Worm (Caenorhabditis elegans): ENCODE data around the gene gcsh-1.
"Not testable (repeated sequence)": the region's sequence is repeated elsewhere in the genome, so short reads cannot be mapped to it uniquely, and the experiment has no call there.

The gcsh-1 gene

DNA sequence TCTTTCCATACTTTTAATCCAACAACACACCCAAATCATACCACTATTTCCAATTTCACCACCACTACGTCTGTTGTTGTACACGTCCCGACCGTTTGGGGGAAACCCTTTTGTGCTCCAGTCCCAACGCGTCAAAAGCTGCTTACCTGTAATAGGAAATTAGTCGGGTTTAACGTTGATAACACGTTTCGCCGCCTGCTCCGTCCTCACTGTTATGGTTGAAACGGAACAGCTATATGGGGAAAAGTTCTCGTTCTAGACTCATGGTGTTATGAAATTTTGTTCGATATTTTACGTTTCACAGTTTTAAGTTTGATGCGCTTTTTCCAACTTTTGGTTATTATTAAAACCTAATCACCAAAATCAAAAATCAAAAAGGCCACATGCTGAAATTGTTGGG, 21.0 kb upstream of the gcsh-1 start:
- no peak for TF ChIP-seq unc-62 (GFP tag; optimal IDR thresholded peaks at IDR 0.05)
- no peak for TF ChIP-seq mep-1 (tag; optimal IDR thresholded peaks at IDR 0.05)
- TF ChIP-seq lin-32 (GFP tag; optimal IDR thresholded peaks at IDR 0.05) = no peak
- TF ChIP-seq lin-13 (tag; optimal IDR thresholded peaks at IDR 0.05) = no peak
- no peak for TF ChIP-seq hlh-1 (tag; optimal IDR thresholded peaks at IDR 0.05)

DNA sequence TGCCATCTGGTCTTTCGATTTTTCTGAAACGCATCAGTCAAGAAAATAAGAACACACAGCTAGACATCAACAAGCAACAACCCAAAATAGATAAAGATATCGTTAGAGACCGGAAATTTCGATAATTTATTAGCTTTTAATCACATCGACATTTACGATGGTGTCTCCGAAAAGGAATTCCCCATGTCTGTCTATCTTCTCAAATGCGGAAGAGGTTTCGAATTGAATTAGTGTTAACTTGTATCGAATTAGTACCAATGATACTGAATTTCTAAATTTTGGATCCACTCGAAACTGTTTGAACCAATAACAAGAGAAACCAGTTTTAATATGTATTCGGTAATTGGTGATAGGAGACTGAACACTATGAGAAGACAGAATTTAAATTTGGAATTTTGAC, 19.7 kb upstream of the gcsh-1 start:
- TF ChIP-seq elt-1 (tag; optimal IDR thresholded peaks at IDR 0.05; ENCODE audit: borderline replicate concordance, insufficient read depth) = no peak
- no peak for TF ChIP-seq unc-62 (GFP tag; optimal IDR thresholded peaks at IDR 0.05)
- TF ChIP-seq drap-1 (GFP tag; optimal IDR thresholded peaks at IDR 0.05) = no peak
- TF ChIP-seq nhr-237 (tag; optimal IDR thresholded peaks at IDR 0.05) = no peak
- no peak for TF ChIP-seq mab-5 (tag; optimal IDR thresholded peaks at IDR 0.05)
- TF ChIP-seq nhr-2 (tag; optimal IDR thresholded peaks at IDR 0.05) = no peak
- TF ChIP-seq nhr-12 (tag; optimal IDR thresholded peaks at IDR 0.05) = no peak
- no peak for TF ChIP-seq bed-3 (GFP tag; optimal IDR thresholded peaks at IDR 0.05)
- TF ChIP-seq lin-32 (GFP tag; optimal IDR thresholded peaks at IDR 0.05) = no peak
- no peak for TF ChIP-seq ceh-83 (GFP tag; optimal IDR thresholded peaks at IDR 0.05)
- TF ChIP-seq ceh-39 (tag; optimal IDR thresholded peaks at IDR 0.05) = no peak

DNA sequence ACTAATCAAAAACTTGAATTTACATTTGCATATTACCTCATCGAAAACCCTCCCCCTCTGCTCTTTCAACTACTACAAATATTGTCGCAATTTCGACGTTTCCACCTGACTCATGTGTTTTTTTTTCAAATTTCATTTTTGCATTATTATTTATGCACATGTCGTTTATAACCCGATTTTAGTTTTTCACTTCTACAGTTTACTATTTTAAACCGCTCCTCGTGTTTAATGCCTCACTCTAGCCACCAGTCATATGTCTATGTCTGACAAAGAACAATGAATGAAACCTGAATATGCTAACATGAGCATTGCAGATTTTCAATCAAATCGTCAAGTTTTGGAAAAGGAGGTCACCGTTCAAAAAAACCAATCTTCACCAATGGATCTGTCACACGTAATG, 19.2 kb upstream of the gcsh-1 start, which contains the start of gene T24C2.5:
Gene T24C2.5, plus strand, starts transcription at position 301 of the 400 bp plus-strand sequence.
- TF ChIP-seq mab-5 (tag; optimal IDR thresholded peaks at IDR 0.05) = no peak
- TF ChIP-seq zip-8 (tag; optimal IDR thresholded peaks at IDR 0.05) = no peak
- no peak for TF ChIP-seq elt-1 (tag; optimal IDR thresholded peaks at IDR 0.05; ENCODE audit: borderline replicate concordance, insufficient read depth)
- no peak for TF ChIP-seq elt-3 (tag; optimal IDR thresholded peaks at IDR 0.05)
- no peak for TF ChIP-seq tbx-8 (GFP tag; optimal IDR thresholded peaks at IDR 0.05)
- TF ChIP-seq unc-120 (tag; optimal IDR thresholded peaks at IDR 0.05; ENCODE audit: poor library complexity, severe bottlenecking) = no peak
- no peak for TF ChIP-seq ham-2 (GFP tag; optimal IDR thresholded peaks at IDR 0.05)
- TF ChIP-seq nhr-12 (tag; optimal IDR thresholded peaks at IDR 0.05) = no peak
- no peak for TF ChIP-seq lin-32 (GFP tag; optimal IDR thresholded peaks at IDR 0.05)
- no peak for TF ChIP-seq blmp-1 (tag; optimal IDR thresholded peaks at IDR 0.05)

ce11 chrX:14530107-14530506, 15.2 kb upstream of the gcsh-1 start, which contains the start of gene nspc-20:
Gene nspc-20 (minus strand): TSS chrX:14530207.
- TF ChIP-seq cnd-1 (tag; optimal IDR thresholded peaks at IDR 0.05) = no peak
- TF ChIP-seq snpc-4 (tag; optimal IDR thresholded peaks at IDR 0.05) = no peak
- TF ChIP-seq nhr-76 (tag; optimal IDR thresholded peaks at IDR 0.05) = no peak
- no peak for TF ChIP-seq ztf-11 (tag; optimal IDR thresholded peaks at IDR 0.05)
- no peak for TF ChIP-seq blmp-1 (tag; optimal IDR thresholded peaks at IDR 0.05)
- no peak for TF ChIP-seq ceh-83 (GFP tag; optimal IDR thresholded peaks at IDR 0.05)
- TF ChIP-seq bed-3 (GFP tag; optimal IDR thresholded peaks at IDR 0.05) = no peak
- no peak for TF ChIP-seq mls-2 (tag; optimal IDR thresholded peaks at IDR 0.05)
- no peak for TF ChIP-seq unc-120 (tag; optimal IDR thresholded peaks at IDR 0.05; ENCODE audit: poor library complexity, severe bottlenecking)
- TF ChIP-seq nhr-237 (tag; optimal IDR thresholded peaks at IDR 0.05) = no peak
- TF ChIP-seq lsy-2 (tag; optimal IDR thresholded peaks at IDR 0.05) = no peak
- no peak for TF ChIP-seq ceh-43 (GFP tag; optimal IDR thresholded peaks at IDR 0.05)
- TF ChIP-seq lin-32 (GFP tag; optimal IDR thresholded peaks at IDR 0.05) = no peak
- no peak for TF ChIP-seq unc-39 (tag; optimal IDR thresholded peaks at IDR 0.05)
- no peak for TF ChIP-seq elt-1 (tag; optimal IDR thresholded peaks at IDR 0.05; ENCODE audit: borderline replicate concordance, insufficient read depth)
- TF ChIP-seq nhr-28 (tag; optimal IDR thresholded peaks at IDR 0.05) = no peak
- no peak for TF ChIP-seq ces-1 (GFP tag; optimal IDR thresholded peaks at IDR 0.05)
- no peak for TF ChIP-seq tbx-8 (GFP tag; optimal IDR thresholded peaks at IDR 0.05)
- no peak for TF ChIP-seq nhr-12 (tag; optimal IDR thresholded peaks at IDR 0.05)

DNA sequence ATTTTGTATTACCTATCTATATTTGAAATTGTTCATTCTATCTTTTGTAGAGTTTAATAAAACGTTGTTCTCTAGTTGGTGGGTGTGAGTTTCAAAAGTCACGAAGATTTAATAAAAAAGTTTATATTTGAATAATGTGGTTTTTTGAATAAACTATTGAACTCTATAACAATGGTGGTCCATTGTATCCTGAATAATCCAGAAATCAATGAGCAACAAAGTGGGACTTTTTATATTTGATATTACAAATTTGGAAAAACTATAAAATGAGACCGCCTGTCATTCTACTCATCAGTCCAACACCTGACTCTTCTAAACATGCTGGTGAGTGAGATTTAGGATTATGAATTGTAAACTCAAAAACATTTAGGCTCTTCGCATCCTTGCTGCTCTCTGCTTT, 13.5 kb upstream of the gcsh-1 start, which contains the start of gene nspc-19:
Gene nspc-19, plus strand, starts transcription at position 301 of the 400 bp plus-strand sequence.
- not testable (repeated sequence) for TF ChIP-seq ces-1 (GFP tag; optimal IDR thresholded peaks at IDR 0.05); snpc-4 (tag; optimal IDR thresholded peaks at IDR 0.05); elt-3 (tag; optimal IDR thresholded peaks at IDR 0.05)

DNA sequence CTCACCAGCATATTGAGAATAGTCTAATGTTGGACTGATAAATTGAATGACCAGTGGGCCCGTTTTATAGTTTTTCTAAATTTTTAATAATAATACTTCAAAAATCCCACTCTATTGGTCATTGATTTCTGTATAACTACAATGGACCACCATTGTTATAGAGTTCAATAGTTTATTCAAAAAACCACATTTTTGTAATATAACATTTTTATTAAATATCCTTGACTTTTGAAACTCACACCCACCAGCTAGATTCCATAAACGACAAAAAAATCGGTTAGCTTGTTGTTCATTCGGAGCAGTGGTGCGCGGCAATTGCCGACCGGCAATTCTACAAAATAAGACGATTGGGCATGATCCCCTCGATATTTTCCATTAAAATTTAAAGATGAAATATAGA, 12.7 kb upstream of the gcsh-1 start, which contains the start of gene nspc-18:
Gene nspc-18, minus strand, starts transcription at position 101 of the 400 bp plus-strand sequence.
- TF ChIP-seq nhr-76 (tag; optimal IDR thresholded peaks at IDR 0.05) = no peak
- no peak for TF ChIP-seq zip-8 (tag; optimal IDR thresholded peaks at IDR 0.05)
- TF ChIP-seq ham-2 (GFP tag; optimal IDR thresholded peaks at IDR 0.05) = no peak
- TF ChIP-seq flh-1 (GFP tag; optimal IDR thresholded peaks at IDR 0.05) = no peak
- no peak for TF ChIP-seq mls-2 (tag; optimal IDR thresholded peaks at IDR 0.05)
- TF ChIP-seq pha-4 (tag; optimal IDR thresholded peaks at IDR 0.05) = no peak
- no peak for TF ChIP-seq unc-62 (GFP tag; optimal IDR thresholded peaks at IDR 0.05)
- no peak for TF ChIP-seq drap-1 (GFP tag; optimal IDR thresholded peaks at IDR 0.05)
- TF ChIP-seq sptf-1 (tag; optimal IDR thresholded peaks at IDR 0.05) = no peak
- no peak for TF ChIP-seq ceh-83 (GFP tag; optimal IDR thresholded peaks at IDR 0.05)
- no peak for TF ChIP-seq lin-13 (tag; optimal IDR thresholded peaks at IDR 0.05)
- TF ChIP-seq nhr-2 (tag; optimal IDR thresholded peaks at IDR 0.05) = no peak
- no peak for TF ChIP-seq snpc-4 (tag; optimal IDR thresholded peaks at IDR 0.05)

Measured in whole organism, mixed stage, embryonic.